Fruit fly (Drosophila melanogaster) whole organism: ENCODE data around the gene CG6230.

Source experiments
- CG8478 ChIP-seq: fragments of >200 bp; optimal IDR thresholded peaks from 2 replicates; lab custom pipeline; 2018; ENCODE audit warnings: inconsistent platforms
- Dll ChIP-seq: fragments of >200 bp; optimal IDR thresholded peaks from 2 replicates; lab custom pipeline; 2017
- EcR ChIP-seq, 2 experiments: fragments of >200 bp; optimal IDR thresholded peaks; 2 replicates each; lab custom pipeline; 2017; ENCODE audit warnings: missing biosample characterization in 2 of 2, missing genetic modification characterization in 2 of 2, missing genetic modification reagents in 2 of 2
- pan ChIP-seq: fragments of >200 bp; optimal IDR thresholded peaks from 2 replicates; lab custom pipeline; 2017
- psq ChIP-seq: fragments of >200 bp; optimal IDR thresholded peaks from 2 replicates; lab custom pipeline; 2017
- usp ChIP-seq: fragments of >200 bp; optimal IDR thresholded peaks from 2 replicates; lab custom pipeline; 2017; ENCODE audit warnings: missing biosample characterization, missing genetic modification characterization, mixed read lengths

Gene CG6230

DNA sequence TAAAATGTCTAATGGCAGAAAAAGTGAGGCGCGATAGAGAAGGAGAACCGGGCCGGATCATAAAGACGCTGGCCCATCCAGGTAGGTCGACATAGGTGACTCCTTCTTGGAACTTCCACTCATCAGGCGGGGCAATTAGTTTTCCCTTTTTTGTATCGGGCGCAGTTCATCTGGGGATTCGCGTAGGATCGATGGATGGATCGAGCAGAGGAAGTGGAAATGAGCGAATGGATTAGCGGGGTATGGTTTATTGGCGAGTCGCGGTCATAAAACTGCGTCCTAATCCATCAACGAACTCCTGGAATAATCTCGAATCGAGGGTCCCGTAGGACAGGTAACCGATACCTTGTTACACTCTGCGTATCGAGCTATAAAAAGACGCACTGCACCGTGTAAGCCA is 45.0 kb downstream of the CG6230 start, which contains the start of gene CG43725:
Gene CG43725, plus strand, starts transcription at position 400 of the 400 bp plus-strand sequence.
- no peak for TF ChIP-seq Dll (lab: Kevin White, UChicago)
- no peak for TF ChIP-seq pan (lab: Kevin White, UChicago)
- no peak for TF ChIP-seq CG8478
- no peak for TF ChIP-seq psq
- no peak for TF ChIP-seq EcR (GFP tag; optimal IDR thresholded peaks at IDR 0.05; lab: Kevin White, UChicago)
- TF ChIP-seq usp (GFP tag; lab: Kevin White, UChicago), result no peak

- no peak for TF ChIP-seq Dll (lab: Kevin White, UChicago)
- no peak for TF ChIP-seq CG8478
- TF ChIP-seq pan (lab: Kevin White, UChicago), result no peak
- TF ChIP-seq usp (GFP tag; lab: Kevin White, UChicago), result no peak
- TF ChIP-seq EcR (GFP tag; optimal IDR thresholded peaks at IDR 0.05; lab: Kevin White, UChicago), result no peak
- TF ChIP-seq psq, result no peak
These were observed 46.2 kb downstream of the CG6230 start for dm6 chr2L:11073947-11074346.

- no peak for TF ChIP-seq usp (GFP tag; lab: Kevin White, UChicago)
- no peak for TF ChIP-seq psq
- no peak for TF ChIP-seq CG8478
- no peak for TF ChIP-seq Dll (lab: Kevin White, UChicago)
- TF ChIP-seq EcR (GFP tag; optimal IDR thresholded peaks at IDR 0.05; lab: Kevin White, UChicago), result no peak
- no peak for TF ChIP-seq pan (lab: Kevin White, UChicago)
These were observed 47.2 kb downstream of the CG6230 start for dm6 chr2L:11072880-11073279.

- TF ChIP-seq CG8478, result no peak
- no peak for TF ChIP-seq Dll (lab: Kevin White, UChicago)
- no peak for TF ChIP-seq psq
- TF ChIP-seq usp (GFP tag; lab: Kevin White, UChicago), result no peak
- peak; percentile 75 for TF ChIP-seq pan (lab: Kevin White, UChicago)
- TF ChIP-seq EcR (GFP tag; optimal IDR thresholded peaks at IDR 0.05; lab: Kevin White, UChicago), result peak in 1 of 2 experiments; percentile 39
These were observed 47.9 kb downstream of the CG6230 start for dm6 chr2L:11072250-11072649.

- no peak for TF ChIP-seq usp (GFP tag; lab: Kevin White, UChicago)
- TF ChIP-seq CG8478, result no peak
- no peak for TF ChIP-seq Dll (lab: Kevin White, UChicago)
- TF ChIP-seq pan (lab: Kevin White, UChicago), result no peak
- no peak for TF ChIP-seq psq
- no peak for TF ChIP-seq EcR (GFP tag; optimal IDR thresholded peaks at IDR 0.05; lab: Kevin White, UChicago)
These were observed 49.3 kb downstream of the CG6230 start, which contains the start of gene CG14915 for dm6 chr2L:11070862-11071261. TSS of gene CG14915 (plus strand) at chr2L:11071027.

DNA sequence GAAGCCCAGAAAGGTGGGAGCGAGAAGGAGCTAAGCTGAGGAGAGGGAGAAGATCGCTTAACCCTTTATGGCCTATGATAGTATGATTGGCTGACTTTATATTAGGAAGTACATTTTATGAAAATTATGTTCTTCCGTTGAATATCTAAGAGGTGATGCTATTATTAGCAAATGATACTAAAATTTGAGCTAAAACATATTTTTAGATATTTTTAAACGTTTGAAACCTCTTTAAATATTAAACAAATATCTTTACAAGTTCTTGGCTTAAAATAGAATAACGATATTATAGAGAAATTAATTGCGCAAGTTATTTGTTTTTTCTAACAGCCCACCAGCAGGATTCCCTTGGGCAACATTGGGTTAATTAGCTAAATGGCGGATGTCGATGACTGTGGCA is 50.6 kb downstream of the CG6230 start:
- TF ChIP-seq pan (lab: Kevin White, UChicago), result no peak
- no peak for TF ChIP-seq CG8478
- no peak for TF ChIP-seq psq
- no peak for TF ChIP-seq Dll (lab: Kevin White, UChicago)
- TF ChIP-seq usp (GFP tag; lab: Kevin White, UChicago), result no peak
- no peak for TF ChIP-seq EcR (GFP tag; optimal IDR thresholded peaks at IDR 0.05; lab: Kevin White, UChicago)

- TF ChIP-seq usp (GFP tag; lab: Kevin White, UChicago), result no peak
- no peak for TF ChIP-seq Dll (lab: Kevin White, UChicago)
- no peak for TF ChIP-seq psq
- TF ChIP-seq CG8478, result no peak
- no peak for TF ChIP-seq pan (lab: Kevin White, UChicago)
- no peak for TF ChIP-seq EcR (GFP tag; optimal IDR thresholded peaks at IDR 0.05; lab: Kevin White, UChicago)
These were observed 51.2 kb downstream of the CG6230 start for dm6 chr2L:11068907-11069306.

- TF ChIP-seq Dll (lab: Kevin White, UChicago) (no peak), usp (GFP tag; lab: Kevin White, UChicago) (no peak), psq (no peak), EcR (GFP tag; optimal IDR thresholded peaks at IDR 0.05; lab: Kevin White, UChicago) (no peak), CG8478 (no peak), pan (lab: Kevin White, UChicago) (no peak)
These were observed 51.7 kb downstream of the CG6230 start for dm6 chr2L:11068441-11068840.

DNA sequence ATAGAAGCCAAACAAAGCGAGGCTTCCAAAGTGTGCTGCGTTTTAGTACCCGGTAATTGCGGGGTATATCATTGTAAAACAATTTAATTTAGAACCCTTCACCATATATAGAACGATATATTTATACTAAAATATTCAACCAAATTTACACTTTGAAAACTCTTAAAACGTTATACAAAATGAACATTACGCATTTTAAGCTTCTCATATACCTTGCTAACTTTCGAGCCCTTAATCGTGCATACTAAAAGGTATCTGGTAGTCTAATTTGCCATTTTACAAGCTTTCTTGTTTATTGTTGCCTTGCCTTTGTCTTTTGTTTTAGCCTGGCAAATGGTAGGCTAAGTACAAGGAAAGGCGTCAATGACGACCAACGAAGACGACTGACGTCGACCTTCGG is 52.1 kb downstream of the CG6230 start:
- TF ChIP-seq EcR (GFP tag; optimal IDR thresholded peaks at IDR 0.05; lab: Kevin White, UChicago) (no peak), pan (lab: Kevin White, UChicago) (peak; percentile 73)

- TF ChIP-seq pan (lab: Kevin White, UChicago) (no peak), Dll (lab: Kevin White, UChicago) (no peak), psq (no peak), EcR (GFP tag; optimal IDR thresholded peaks at IDR 0.05; lab: Kevin White, UChicago) (no peak), usp (GFP tag; lab: Kevin White, UChicago) (no peak), CG8478 (no peak)
These were observed 53.1 kb downstream of the CG6230 start, which contains the start of gene Samuel for dm6 chr2L:11066887-11067459. TSS of gene Samuel (minus strand) at chr2L:11066998.

- TF ChIP-seq pan (lab: Kevin White, UChicago), result no peak
- TF ChIP-seq CG8478, result no peak
These were observed 53.9 kb downstream of the CG6230 start for dm6 chr2L:11065932-11066823.
